Fruit fly (Drosophila melanogaster): ENCODE results near the gene TwdlE.

DNA sequence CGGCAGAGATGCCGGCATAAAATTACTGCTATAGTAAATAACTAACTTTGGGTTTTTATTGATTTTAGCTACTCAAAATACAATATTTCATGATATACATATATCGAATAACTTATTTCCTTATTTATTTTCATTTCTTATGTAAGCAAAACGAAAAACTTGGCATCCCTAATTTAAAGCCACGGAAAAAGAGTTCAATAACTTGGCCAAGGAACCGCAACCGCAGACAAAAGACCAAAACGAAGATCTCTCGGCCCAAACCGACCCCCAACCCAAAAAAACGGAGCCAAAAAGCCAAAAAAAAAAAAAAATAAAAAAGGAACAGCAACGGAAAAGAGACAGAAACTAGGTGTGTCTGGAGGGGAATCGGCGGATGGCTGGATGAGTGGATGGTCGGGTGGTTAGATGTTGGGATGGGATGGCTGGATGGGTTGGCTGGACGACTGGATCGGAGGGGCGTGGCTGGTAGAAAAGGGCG, 48.7 kb upstream of the TwdlE start:
- TF ChIP-seq CTCF (optimal IDR thresholded peaks at IDR 0.05) = no peak
- TF ChIP-seq CG8478 (optimal IDR thresholded peaks at IDR 0.05) = no peak
